Fruit fly (Drosophila melanogaster): ENCODE results near the gene CG15147.

CG15147 gene

DNA sequence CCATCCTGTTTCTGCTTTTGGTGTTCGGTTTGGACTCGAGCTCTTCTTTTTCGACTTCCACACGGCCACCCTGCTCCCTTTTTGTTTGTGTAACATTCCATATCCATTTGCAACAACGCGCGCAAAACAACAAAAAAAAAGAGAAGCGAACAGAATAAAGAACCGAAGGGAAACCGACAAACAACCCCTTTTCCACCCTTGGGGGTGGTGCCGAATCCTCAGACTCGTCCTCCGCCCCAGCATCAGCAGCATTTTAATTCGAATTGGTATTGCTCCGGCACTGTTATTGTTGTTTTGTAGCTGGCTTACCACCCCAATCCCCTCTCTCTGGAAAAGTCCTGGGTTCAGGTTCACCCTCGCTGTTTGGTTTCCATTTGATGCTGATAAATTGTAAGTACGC, 41.2 kb downstream of the CG15147 start (continued):
- TF ChIP-seq chinmo (GFP tag; IDR thresholded peaks at IDR 0.05; ENCODE audit: partially characterized antibody), result 0 out of 4 replicates have a peak, but pooled peaks have one; percentile 45
- peak; percentile 54; the same call in 1 of the 2 replicates for TF ChIP-seq crol (GFP tag; IDR thresholded peaks at IDR 0.05)

DNA sequence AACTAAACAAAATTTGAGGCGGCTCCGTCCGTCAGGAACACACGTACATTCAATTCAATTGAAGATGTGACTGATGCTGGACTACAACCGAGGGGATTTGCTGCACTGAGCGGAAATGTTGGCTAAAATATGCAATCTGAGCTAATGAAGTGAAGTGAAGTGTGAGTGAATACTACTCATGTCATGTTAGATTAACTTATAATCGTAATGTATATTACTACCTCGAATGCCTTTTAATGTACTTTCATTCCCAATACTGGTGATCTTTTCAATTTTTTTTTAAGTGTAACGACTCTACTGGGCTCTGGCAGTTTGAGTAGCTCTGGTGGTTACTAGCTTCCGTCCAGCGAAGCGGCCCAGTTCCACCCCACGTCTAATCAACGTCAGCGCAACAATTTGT, 43.2 kb downstream of the CG15147 start:
- TF ChIP-seq CG7556 (GFP tag; optimal IDR thresholded peaks at IDR 0.05), result peak; percentile 65
- TF ChIP-seq CG10979 (tag; optimal IDR thresholded peaks at IDR 0.05), result peak; percentile 65
- TF ChIP-seq CG9817 (tag; optimal IDR thresholded peaks at IDR 0.05), result peak; percentile 12
- TF ChIP-seq cato (GFP tag; optimal IDR thresholded peaks at IDR 0.05; ENCODE audit: borderline replicate concordance), result peak; percentile 20
- TF ChIP-seq CG12155 (GFP tag; optimal IDR thresholded peaks at IDR 0.05), result peak; percentile 16
- peak; percentile 43 for TF ChIP-seq CG16863 (GFP tag; optimal IDR thresholded peaks at IDR 0.05)
- no peak for TF ChIP-seq CG4360 (GFP tag; IDR thresholded peaks at IDR 0.05)
- TF ChIP-seq disco-r (GFP tag; optimal IDR thresholded peaks at IDR 0.05), result peak; percentile 19
- no peak for TF ChIP-seq CG15479 (GFP tag; optimal IDR thresholded peaks at IDR 0.05)
- no peak for TF ChIP-seq chm (GFP tag; IDR thresholded peaks at IDR 0.05)
- peak; percentile 41 for TF ChIP-seq CG1602 (GFP tag; optimal IDR thresholded peaks at IDR 0.05)
- peak; percentile 67 for TF ChIP-seq zfh1 (GFP tag; IDR thresholded peaks at IDR 0.05)
- TF ChIP-seq z (GFP tag; IDR thresholded peaks at IDR 0.05), result no peak
- TF ChIP-seq CG15073 (GFP tag; optimal IDR thresholded peaks at IDR 0.05), result no peak
- no peak for TF ChIP-seq CG12236 (GFP tag; optimal IDR thresholded peaks at IDR 0.05)
- TF ChIP-seq CG15269 (tag; optimal IDR thresholded peaks at IDR 0.05), result peak; percentile 32
- peak; percentile 5 for TF ChIP-seq CG10147 (GFP tag; optimal IDR thresholded peaks at IDR 0.05)
- TF ChIP-seq CG10431 (GFP tag; optimal IDR thresholded peaks at IDR 0.05), result no peak
- TF ChIP-seq dm (GFP tag; optimal IDR thresholded peaks at IDR 0.05), result peak; percentile 11
- peak; percentile 52 for TF ChIP-seq Antp (GFP tag; optimal IDR thresholded peaks at IDR 0.05)
- TF ChIP-seq CG42726 (GFP tag; IDR thresholded peaks at IDR 0.05; ENCODE audit: partially characterized antibody), result no peak
- peak; percentile 13 for TF ChIP-seq bab2 (GFP tag; optimal IDR thresholded peaks at IDR 0.05)
- TF ChIP-seq dmrt11E (tag; optimal IDR thresholded peaks at IDR 0.05), result peak; percentile 74
- TF ChIP-seq Sox100B (GFP tag; optimal IDR thresholded peaks at IDR 0.05), result no peak
- no peak for TF ChIP-seq Hmx (GFP tag; optimal IDR thresholded peaks at IDR 0.05)
- no peak for TF ChIP-seq Elba2 (GFP tag; optimal IDR thresholded peaks at IDR 0.05)
- TF ChIP-seq caup (GFP tag; optimal IDR thresholded peaks at IDR 0.05; ENCODE audit: severe bottlenecking), result peak; percentile 3
- TF ChIP-seq CG8290 (GFP tag; optimal IDR thresholded peaks at IDR 0.05), result no peak
- TF ChIP-seq CG8290 (tag; optimal IDR thresholded peaks at IDR 0.05), result peak in 1 of 2 experiments; percentile 37
- TF ChIP-seq ato (GFP tag; IDR thresholded peaks at IDR 0.05; ENCODE audit: partially characterized antibody), result no peak
- TF ChIP-seq CG2116 (GFP tag; optimal IDR thresholded peaks at IDR 0.05), result no peak
- TF ChIP-seq run (tag; optimal IDR thresholded peaks at IDR 0.05), result no peak
- TF ChIP-seq Chrac-16 (GFP tag; optimal IDR thresholded peaks at IDR 0.05), result peak; percentile 22
- no peak for TF ChIP-seq CG13775 (GFP tag; optimal IDR thresholded peaks at IDR 0.05)
- TF ChIP-seq zf30C (GFP tag; optimal IDR thresholded peaks at IDR 0.05), result peak; percentile 75
- TF ChIP-seq ash1 (GFP tag; optimal IDR thresholded peaks at IDR 0.05), result no peak
- no peak for TF ChIP-seq vnd (GFP tag; IDR thresholded peaks at IDR 0.05; ENCODE audit: partially characterized antibody)
- TF ChIP-seq Dref (GFP tag; IDR thresholded peaks at IDR 0.05), result no peak
- TF ChIP-seq slp2 (GFP tag; optimal IDR thresholded peaks at IDR 0.05), result peak; percentile 19
- TF ChIP-seq CG11504 (tag; optimal IDR thresholded peaks at IDR 0.05), result peak; percentile 59
- TF ChIP-seq Hey (tag; optimal IDR thresholded peaks at IDR 0.05), result no peak
- TF ChIP-seq amos (GFP tag; IDR thresholded peaks at IDR 0.05; ENCODE audit: partially characterized antibody), result no peak
- no peak for TF ChIP-seq nerfin-2 (GFP tag; IDR thresholded peaks at IDR 0.05; ENCODE audit: partially characterized antibody)
- TF ChIP-seq Ravus (GFP tag; IDR thresholded peaks at IDR 0.05), result no peak
- no peak for TF ChIP-seq pzg (GFP tag; optimal IDR thresholded peaks at IDR 0.05)
- TF ChIP-seq CG2678 (tag; optimal IDR thresholded peaks at IDR 0.05), result peak; percentile 32
- peak in 1 of 2 experiments; percentile 76 for TF ChIP-seq bsh (GFP tag; optimal IDR thresholded peaks at IDR 0.05)
